Fruit fly (Drosophila melanogaster): ENCODE measurements around the gene Gmppb.

Gmppb gene

DNA sequence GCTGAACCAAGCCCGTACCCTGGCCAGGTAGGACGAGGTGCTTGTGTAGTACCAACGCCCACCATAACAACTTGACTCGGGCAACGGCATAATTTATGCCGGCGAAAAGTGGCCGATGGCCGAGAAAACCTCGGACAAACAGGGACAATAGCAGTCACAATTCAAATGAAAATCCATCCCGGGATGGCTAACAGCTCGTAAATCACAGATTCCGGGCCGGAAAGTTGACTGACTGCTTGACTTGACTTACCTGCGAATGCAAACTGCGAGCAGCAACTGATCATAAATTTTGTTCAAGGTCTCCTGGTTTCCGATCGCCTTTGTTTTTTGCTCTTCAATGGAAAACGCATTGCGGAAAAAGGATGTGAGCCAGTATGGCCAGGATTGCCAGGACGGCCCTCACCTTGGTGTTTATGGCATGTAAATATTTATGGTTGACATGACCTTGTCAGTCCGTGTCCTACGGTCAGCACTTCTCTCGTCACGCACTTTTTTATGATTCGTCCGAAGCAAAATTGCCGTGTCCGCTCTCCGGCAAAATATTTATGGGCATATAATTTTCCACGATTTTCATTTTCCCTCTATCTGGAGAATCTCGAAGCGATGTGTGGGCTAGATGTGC, 37.9 kb downstream of the Gmppb start:
- no peak for TF ChIP-seq Dif (GFP tag; optimal IDR thresholded peaks at IDR 0.05; ENCODE audit: partially characterized antibody)
- no peak for TF ChIP-seq ey (GFP tag; optimal IDR thresholded peaks at IDR 0.05)
- TF ChIP-seq Hnf4 (GFP tag; optimal IDR thresholded peaks at IDR 0.05): no peak
- no peak for TF ChIP-seq dmrt93B (GFP tag; optimal IDR thresholded peaks at IDR 0.05)
- TF ChIP-seq dsf (GFP tag; optimal IDR thresholded peaks at IDR 0.05; ENCODE audit: borderline replicate concordance): no peak
- no peak for TF ChIP-seq tai (GFP tag; optimal IDR thresholded peaks at IDR 0.05)
- no peak for TF ChIP-seq HLH106 (tag; optimal IDR thresholded peaks at IDR 0.05)
- TF ChIP-seq N (GFP tag; optimal IDR thresholded peaks at IDR 0.05): no peak
- TF ChIP-seq lola (GFP tag; optimal IDR thresholded peaks at IDR 0.05): no peak
- TF ChIP-seq usp (GFP tag; optimal IDR thresholded peaks at IDR 0.05): no peak
- no peak for TF ChIP-seq Hr78 (GFP tag; optimal IDR thresholded peaks at IDR 0.05)
- no peak for TF ChIP-seq Sp1 (GFP tag; optimal IDR thresholded peaks at IDR 0.05)
- TF ChIP-seq rgr (GFP tag; optimal IDR thresholded peaks at IDR 0.05): no peak
- TF ChIP-seq Rel (GFP tag; optimal IDR thresholded peaks at IDR 0.05): no peak
- no peak for TF ChIP-seq Rel (tag; optimal IDR thresholded peaks at IDR 0.05)
- TF ChIP-seq sage (GFP tag; optimal IDR thresholded peaks at IDR 0.05): no peak
- no peak for TF ChIP-seq Dfd (GFP tag; optimal IDR thresholded peaks at IDR 0.05)
- no peak for TF ChIP-seq pan (optimal IDR thresholded peaks at IDR 0.05)

- TF ChIP-seq N (GFP tag; optimal IDR thresholded peaks at IDR 0.05) (no peak), sage (GFP tag; optimal IDR thresholded peaks at IDR 0.05) (no peak), Abd-B (GFP tag; optimal IDR thresholded peaks at IDR 0.05) (no peak), rgr (GFP tag; optimal IDR thresholded peaks at IDR 0.05) (no peak), tai (GFP tag; optimal IDR thresholded peaks at IDR 0.05) (no peak), CrebA (GFP tag; optimal IDR thresholded peaks at IDR 0.05; ENCODE audit: borderline replicate concordance) (no peak), Hr78 (GFP tag; optimal IDR thresholded peaks at IDR 0.05) (no peak), Jra (GFP tag; optimal IDR thresholded peaks at IDR 0.05) (no peak), Hnf4 (GFP tag; optimal IDR thresholded peaks at IDR 0.05) (no peak), fru (GFP tag; optimal IDR thresholded peaks at IDR 0.05) (no peak), CG32264 (GFP tag; optimal IDR thresholded peaks at IDR 0.05) (no peak), Myc (optimal IDR thresholded peaks at IDR 0.05) (peak; percentile 40), Mio (GFP tag; optimal IDR thresholded peaks at IDR 0.05) (no peak), OdsH (GFP tag; optimal IDR thresholded peaks at IDR 0.05) (no peak), Dif (GFP tag; optimal IDR thresholded peaks at IDR 0.05; ENCODE audit: partially characterized antibody) (peak; percentile 80), usp (GFP tag; optimal IDR thresholded peaks at IDR 0.05) (no peak), pan (optimal IDR thresholded peaks at IDR 0.05) (no peak), brk (GFP tag; optimal IDR thresholded peaks at IDR 0.05) (no peak), br (GFP tag; optimal IDR thresholded peaks at IDR 0.05) (no peak), Sp1 (GFP tag; optimal IDR thresholded peaks at IDR 0.05) (no peak), psq (GFP tag; optimal IDR thresholded peaks at IDR 0.05) (no peak), GATAd (GFP tag; optimal IDR thresholded peaks at IDR 0.05) (no peak), Vsx2 (GFP tag; optimal IDR thresholded peaks at IDR 0.05; ENCODE audit: partially characterized antibody) (peak; percentile 92), Dfd (GFP tag; optimal IDR thresholded peaks at IDR 0.05) (no peak), CG9705 (GFP tag; optimal IDR thresholded peaks at IDR 0.05) (no peak), sv (GFP tag; optimal IDR thresholded peaks at IDR 0.05) (no peak), dmrt93B (GFP tag; optimal IDR thresholded peaks at IDR 0.05) (no peak), h (GFP tag; optimal IDR thresholded peaks at IDR 0.05) (no peak), dl (GFP tag; optimal IDR thresholded peaks at IDR 0.05; ENCODE audit: insufficient read depth in 1 of 2, partially characterized antibody in 2 of 2) (peak; percentile 1 to 57), foxo (GFP tag; optimal IDR thresholded peaks at IDR 0.05) (no peak), Hr83 (GFP tag; optimal IDR thresholded peaks at IDR 0.05; ENCODE audit: poor library complexity, severe bottlenecking) (no peak), woc (GFP tag; optimal IDR thresholded peaks at IDR 0.05) (no peak), HLH106 (tag; optimal IDR thresholded peaks at IDR 0.05) (no peak), lola (GFP tag; optimal IDR thresholded peaks at IDR 0.05) (no peak)
These were observed 41.2 kb downstream of the Gmppb start, which contains the start of gene opa for dm6 chr3R:4852373-4852860. Gene opa (plus strand): TSS chr3R:4852813.
